Worm (Caenorhabditis elegans) whole organism, midembryonic: ENCODE results near the gene pmt-2.

Experiments
- T22C8.4 ChIP-seq: fragments of 200-800 bp; sonication (Bioruptor generic); IDR thresholded peaks from 2 replicates; pipeline ENCODE4 v1.3.6; 2022; ENCODE audit warnings: missing genetic modification characterization, missing compliant biosample characterization
- cog-1 ChIP-seq: sonication (generic microtip); optimal IDR thresholded peaks from 2 replicates; lab custom pipeline; 2016; ENCODE audit warnings: missing genetic modification characterization, missing compliant biosample characterization
- klf-2 ChIP-seq: fragments of 200-800 bp; sonication (Bioruptor generic); conservative IDR thresholded peaks from 2 replicates; pipeline ENCODE4 v1.3.6; 2022; ENCODE audit warnings: missing genetic modification reagents, missing genetic modification characterization, missing compliant biosample characterization
- med-1 ChIP-seq: sonication (generic microtip); optimal IDR thresholded peaks from 2 replicates; lab custom pipeline; 2017; ENCODE audit warnings: missing genetic modification characterization, mild to moderate bottlenecking, missing compliant biosample characterization, antibody characterized with exemption, missing genetic modification reagents; ENCODE audit not compliant: insufficient read depth
- ref-1 ChIP-seq: fragments of 200-800 bp; sonication (Bioruptor generic); conservative IDR thresholded peaks from 2 replicates; pipeline ENCODE4 v1.3.6; 2022; ENCODE audit warnings: missing genetic modification reagents, missing genetic modification characterization, missing compliant biosample characterization
- tab-1 ChIP-seq: fragments of 200-800 bp; sonication (Bioruptor generic); IDR thresholded peaks from 2 replicates; pipeline ENCODE4 v1.3.6; 2022; ENCODE audit warnings: missing genetic modification characterization, missing compliant biosample characterization
- ztf-29 ChIP-seq: fragments of 200-800 bp; sonication (Bioruptor generic); IDR thresholded peaks from 2 replicates; pipeline ENCODE4 v1.3.6; 2022; ENCODE audit warnings: missing genetic modification reagents, missing genetic modification characterization, missing compliant biosample characterization

DNA sequence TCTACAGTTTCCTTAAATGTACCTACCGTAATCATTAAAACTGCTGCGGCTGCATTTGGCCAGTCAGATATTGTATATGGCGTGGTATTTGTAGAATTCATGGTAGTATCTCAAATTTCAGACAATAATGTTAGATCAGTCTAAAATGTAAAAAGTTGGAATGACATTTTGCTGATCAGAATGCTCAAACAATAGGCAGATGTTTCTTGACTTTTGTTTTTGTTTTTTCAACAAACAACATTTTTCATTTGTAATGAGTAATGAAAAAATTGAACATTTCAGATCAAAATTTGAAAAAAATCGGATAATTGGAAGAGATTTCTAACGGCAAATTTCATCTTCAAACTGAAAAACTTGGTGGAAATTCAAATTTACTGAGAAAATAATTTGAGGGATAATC, 40.3 kb downstream of the pmt-2 start, which contains the start of gene srx-77:
- TF ChIP-seq tab-1 (no peak), ztf-29 (GFP tag; lab: Robert Waterston, UW) (no peak), cog-1 (tag; lab: Kevin White, UChicago) (no peak), ref-1 (GFP tag; lab: Robert Waterston, UW) (no peak), T22C8.4 (GFP tag; lab: Robert Waterston, UW) (no peak), klf-2 (no peak), med-1 (GFP tag; lab: Kevin White, UChicago) (no peak)
